Worm (Caenorhabditis elegans) whole organism, L1 larva: Measurements from ENCODE around the gene gnrr-2.

Experiments used
- C16A3.4 ChIP-seq: fragments of 150-350 bp; optimal IDR thresholded peaks from 2 replicates; lab custom pipeline; 2014; ENCODE audit warnings: missing biosample characterization, missing genetic modification characterization
- F16B12.6 ChIP-seq: fragments of 150-350 bp; optimal IDR thresholded peaks from 2 replicates; lab custom pipeline; 2014; ENCODE audit warnings: missing biosample characterization, missing genetic modification characterization
- aha-1 ChIP-seq: fragments of 150-350 bp; optimal IDR thresholded peaks from 2 replicates; lab custom pipeline; 2014; ENCODE audit warnings: missing biosample characterization, missing genetic modification characterization
- alr-1 ChIP-seq: fragments of 200-800 bp; sonication (Bioruptor generic); optimal IDR thresholded peaks from 2 replicates; lab custom pipeline; 2018; ENCODE audit warnings: borderline replicate concordance, mild to moderate bottlenecking, missing genetic modification characterization, missing compliant biosample characterization
- aly-2 ChIP-seq: fragments of 150-350 bp; optimal IDR thresholded peaks from 2 replicates; lab custom pipeline; 2014; ENCODE audit warnings: missing biosample characterization, missing genetic modification characterization
- ama-1 ChIP-seq: fragments of 150-350 bp; optimal IDR thresholded peaks from 2 replicates; lab custom pipeline; 2014
- ceh-63 ChIP-seq: fragments of 200-800 bp; sonication (Bioruptor generic); optimal IDR thresholded peaks from 2 replicates; lab custom pipeline; 2018; ENCODE audit warnings: mild to moderate bottlenecking, missing genetic modification characterization, missing compliant biosample characterization
- ceh-82 ChIP-seq, 3 experiments: fragments of 150-350 bp in 1 of 3; sonication (generic microtip) in 2 of 3; optimal IDR thresholded peaks; 2 replicates each; lab custom pipeline; 2014 to 2017; ENCODE audit warnings: missing biosample characterization in 3 of 3, missing genetic modification characterization in 3 of 3
- ceh-88 ChIP-seq: fragments of 200-800 bp; sonication (Bioruptor generic); IDR thresholded peaks from 2 replicates; pipeline ENCODE4 v1.3.6; 2022; ENCODE audit warnings: missing genetic modification characterization, missing compliant biosample characterization
- dpl-1 ChIP-seq, 3 experiments: fragments of 150-350 bp in 2 of 3; sonication (generic microtip) in 1 of 3; optimal IDR thresholded peaks; 2 replicates each; lab custom pipeline; 2014 to 2017; ENCODE audit warnings: missing biosample characterization in 3 of 3, missing genetic modification characterization in 3 of 3, missing genetic modification reagents in 3 of 3
- dsc-1 ChIP-seq: sonication (generic microtip); optimal IDR thresholded peaks from 2 replicates; lab custom pipeline; 2016; ENCODE audit warnings: mild to moderate bottlenecking, missing genetic modification characterization, missing compliant biosample characterization
- efl-1 ChIP-seq, 4 experiments: fragments of 150-350 bp; optimal IDR thresholded peaks in 3 of 4; peaks in 1 of 4; 1 replicate in 1 of 4; 2 replicates in 3 of 4; lab custom pipeline; 2014; ENCODE audit warnings: missing biosample characterization in 2 of 4, missing genetic modification characterization in 2 of 4, missing genetic modification reagents in 2 of 4
- efl-3 ChIP-seq: fragments of 200-800 bp; sonication (Bioruptor generic); optimal IDR thresholded peaks from 2 replicates; lab custom pipeline; 2018; ENCODE audit warnings: mild to moderate bottlenecking, missing genetic modification characterization, missing compliant biosample characterization
- elt-2 ChIP-seq: sonication (generic microtip); optimal IDR thresholded peaks from 2 replicates; lab custom pipeline; 2016; ENCODE audit warnings: missing genetic modification characterization, mild to moderate bottlenecking, inconsistent platforms, missing compliant biosample characterization, missing genetic modification reagents
- elt-3 ChIP-seq, 6 experiments: fragments of 150-350 bp in 1 of 6; sonication (generic microtip); optimal IDR thresholded peaks; 2 replicates each; lab custom pipeline; 2017 to 2018; ENCODE audit warnings: missing biosample characterization in 6 of 6, missing genetic modification characterization in 6 of 6, inconsistent platforms in 1 of 6
- ets-5 ChIP-seq: fragments of 200-800 bp; sonication (Bioruptor generic); IDR thresholded peaks from 2 replicates; pipeline ENCODE4 v1.3.6; 2022; ENCODE audit warnings: missing genetic modification characterization, missing compliant biosample characterization
- fkh-4 ChIP-seq: sonication (generic microtip); optimal IDR thresholded peaks from 2 replicates; lab custom pipeline; 2016; ENCODE audit warnings: missing compliant biosample characterization, missing genetic modification characterization, borderline replicate concordance
- fos-1 ChIP-seq: fragments of 150-350 bp; optimal IDR thresholded peaks from 2 replicates; lab custom pipeline; 2014; ENCODE audit warnings: missing biosample characterization, missing genetic modification characterization
- hpl-2 ChIP-seq: fragments of 150-350 bp; optimal IDR thresholded peaks from 2 replicates; lab custom pipeline; 2014; ENCODE audit warnings: missing biosample characterization, missing genetic modification reagents, missing genetic modification characterization
- irx-1 ChIP-seq: sonication (generic microtip); optimal IDR thresholded peaks from 2 replicates; lab custom pipeline; 2016; ENCODE audit warnings: missing genetic modification characterization, missing compliant biosample characterization
- lin-13 ChIP-seq: fragments of 150-350 bp; optimal IDR thresholded peaks from 2 replicates; lab custom pipeline; 2014; ENCODE audit warnings: missing biosample characterization, missing genetic modification reagents, missing genetic modification characterization
- lin-14 ChIP-seq: fragments of 200-800 bp; sonication (Bioruptor generic); optimal IDR thresholded peaks from 2 replicates; lab custom pipeline; 2018; ENCODE audit warnings: mild to moderate bottlenecking, missing genetic modification characterization, moderate library complexity, missing compliant biosample characterization
- lin-15B ChIP-seq: fragments of 150-350 bp; sonication (generic microtip); optimal IDR thresholded peaks from 3 replicates; lab custom pipeline; 2014; ENCODE audit warnings: missing biosample characterization, missing genetic modification characterization
- lin-35 ChIP-seq, 2 experiments: fragments of 150-350 bp; optimal IDR thresholded peaks; 2 replicates each; lab custom pipeline; 2014; ENCODE audit warnings: missing biosample characterization in 2 of 2, missing genetic modification characterization in 2 of 2, missing genetic modification reagents in 2 of 2
- lin-39 ChIP-seq: fragments of 150-350 bp; optimal IDR thresholded peaks from 2 replicates; lab custom pipeline; 2014; ENCODE audit warnings: missing biosample characterization, missing genetic modification reagents, missing genetic modification characterization
- lsy-2 ChIP-seq, 2 experiments: fragments of 150-350 bp; optimal IDR thresholded peaks; 2 replicates each; lab custom pipeline; 2014; ENCODE audit warnings: missing biosample characterization in 2 of 2, missing genetic modification characterization in 2 of 2
- mab-9 ChIP-seq: fragments of 200-800 bp; sonication (Bioruptor generic); IDR thresholded peaks from 2 replicates; pipeline ENCODE4 v1.3.6; 2022; ENCODE audit warnings: missing genetic modification reagents, missing genetic modification characterization, missing compliant biosample characterization
- mdl-1 ChIP-seq, 2 experiments: fragments of 150-350 bp; optimal IDR thresholded peaks; 2 replicates each; lab custom pipeline; 2014 to 2017; ENCODE audit warnings: missing biosample characterization in 2 of 2, missing genetic modification characterization in 2 of 2, inconsistent platforms in 1 of 2
- mef-2 ChIP-seq: fragments of 150-350 bp; optimal IDR thresholded peaks from 2 replicates; lab custom pipeline; 2014; ENCODE audit warnings: missing biosample characterization, missing genetic modification characterization
- mep-1 ChIP-seq: fragments of 150-350 bp; optimal IDR thresholded peaks from 2 replicates; lab custom pipeline; 2014; ENCODE audit warnings: missing biosample characterization, missing genetic modification characterization
- nhr-11 ChIP-seq: fragments of 150-350 bp; optimal IDR thresholded peaks from 2 replicates; lab custom pipeline; 2014; ENCODE audit warnings: missing biosample characterization, missing genetic modification characterization
- nhr-12 ChIP-seq: sonication (generic microtip); optimal IDR thresholded peaks from 2 replicates; lab custom pipeline; 2017; ENCODE audit warnings: missing biosample characterization, missing genetic modification characterization
- nhr-19 ChIP-seq: fragments of 200-800 bp; sonication (Bioruptor generic); conservative IDR thresholded peaks from 2 replicates; pipeline ENCODE4 v1.3.6; 2022; ENCODE audit warnings: missing genetic modification characterization, missing compliant biosample characterization
- nhr-47 ChIP-seq: sonication (generic microtip); optimal IDR thresholded peaks from 2 replicates; lab custom pipeline; 2016; ENCODE audit warnings: mild to moderate bottlenecking, missing genetic modification characterization, moderate library complexity, missing compliant biosample characterization
- nhr-71 ChIP-seq: sonication (generic microtip); optimal IDR thresholded peaks from 2 replicates; lab custom pipeline; 2016; ENCODE audit warnings: mild to moderate bottlenecking, missing genetic modification characterization, moderate library complexity, missing compliant biosample characterization
- nhr-77 ChIP-seq: fragments of 150-350 bp; optimal IDR thresholded peaks from 2 replicates; lab custom pipeline; 2014; ENCODE audit warnings: missing biosample characterization, missing genetic modification characterization
- nhr-84 ChIP-seq: sonication (generic microtip); optimal IDR thresholded peaks from 2 replicates; lab custom pipeline; 2017; ENCODE audit warnings: missing biosample characterization, missing genetic modification characterization
- nhr-90 ChIP-seq: sonication (generic microtip); optimal IDR thresholded peaks from 2 replicates; lab custom pipeline; 2016; ENCODE audit warnings: mild to moderate bottlenecking, missing genetic modification characterization, missing compliant biosample characterization; ENCODE audit not compliant: poor library complexity
- pag-3 ChIP-seq: sonication (generic microtip); optimal IDR thresholded peaks from 2 replicates; lab custom pipeline; 2017; ENCODE audit warnings: missing genetic modification characterization, mild to moderate bottlenecking, missing compliant biosample characterization, antibody characterized with exemption, borderline replicate concordance; ENCODE audit not compliant: insufficient read depth
- pax-3 ChIP-seq: fragments of 200-800 bp; sonication (Bioruptor generic); optimal IDR thresholded peaks from 2 replicates; lab custom pipeline; 2018; ENCODE audit warnings: mild to moderate bottlenecking, missing genetic modification characterization, moderate library complexity, missing compliant biosample characterization
- pqm-1 ChIP-seq: sonication (generic microtip); optimal IDR thresholded peaks from 3 replicates; lab custom pipeline; 2017; ENCODE audit warnings: missing biosample characterization, missing genetic modification characterization
- snpc-4 ChIP-seq: fragments of 150-350 bp; optimal IDR thresholded peaks from 2 replicates; lab custom pipeline; 2014; ENCODE audit warnings: missing biosample characterization, missing genetic modification characterization
- snu-23 ChIP-seq: sonication (generic microtip); optimal IDR thresholded peaks from 2 replicates; lab custom pipeline; 2016; ENCODE audit warnings: missing genetic modification characterization, missing compliant biosample characterization
- sox-4 ChIP-seq: sonication (generic microtip); optimal IDR thresholded peaks from 2 replicates; lab custom pipeline; 2016; ENCODE audit warnings: missing genetic modification characterization, missing compliant biosample characterization
- tlp-1 ChIP-seq: fragments of 150-350 bp; optimal IDR thresholded peaks from 2 replicates; lab custom pipeline; 2014; ENCODE audit warnings: missing biosample characterization, missing genetic modification characterization
- unc-130 ChIP-seq: fragments of 150-350 bp; optimal IDR thresholded peaks from 2 replicates; lab custom pipeline; 2017; ENCODE audit warnings: missing biosample characterization, missing genetic modification characterization, inconsistent platforms
- xbp-1 ChIP-seq: sonication (generic microtip); optimal IDR thresholded peaks from 2 replicates; lab custom pipeline; 2016; ENCODE audit warnings: missing genetic modification characterization, missing compliant biosample characterization
- zip-4 ChIP-seq: fragments of 200-800 bp; sonication (Bioruptor generic); optimal IDR thresholded peaks from 2 replicates; lab custom pipeline; 2018; ENCODE audit warnings: mild to moderate bottlenecking, missing genetic modification characterization, moderate library complexity, missing compliant biosample characterization
- ztf-4 ChIP-seq: fragments of 150-350 bp; optimal IDR thresholded peaks from 2 replicates; lab custom pipeline; 2014; ENCODE audit warnings: missing biosample characterization, missing genetic modification characterization

Gene gnrr-2

DNA sequence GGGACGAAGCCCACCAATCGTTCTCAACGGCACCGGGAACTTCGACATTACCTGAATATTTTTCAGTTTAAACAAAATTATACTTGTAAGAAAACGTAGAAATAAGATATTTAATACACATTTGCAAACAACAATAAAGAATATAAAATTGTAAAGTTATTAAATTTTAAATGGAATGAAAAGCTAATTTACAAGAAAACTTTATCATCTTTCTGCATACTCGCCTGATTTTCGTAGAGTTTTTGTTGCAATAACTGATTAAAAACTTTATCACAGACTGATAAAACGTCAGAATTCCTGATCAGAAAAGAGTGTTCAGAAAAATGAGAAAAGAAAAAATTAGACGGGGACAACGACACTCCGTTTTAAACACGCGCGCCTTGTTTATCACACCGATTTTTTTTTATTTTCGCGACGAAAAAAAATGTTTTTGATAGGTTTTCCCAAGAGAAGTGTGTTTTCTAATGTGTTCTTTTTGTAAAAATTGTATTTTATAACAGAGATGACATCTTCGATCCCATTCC, 38.4 kb downstream of the gnrr-2 start, which contains the start of the genes dlat-1 and fntb-1:
Gene dlat-1, minus strand, starts transcription at position 51 of the 524 bp plus-strand sequence.
Gene fntb-1, plus strand, starts transcription at position 412 of the 524 bp plus-strand sequence.
- TF ChIP-seq nhr-11 (tag; lab: Kevin White, UChicago) (no peak), elt-2 (peak; percentile 70), C16A3.4 (no peak), mdl-1 (tag; optimal IDR thresholded peaks at IDR 0.05; lab: Kevin White, UChicago) (no peak), efl-3 (GFP tag; lab: Kevin White, UChicago) (no peak), nhr-47 (tag; lab: Kevin White, UChicago) (no peak), ets-5 (GFP tag; lab: Robert Waterston, UW) (no peak), ceh-63 (GFP tag; lab: Kevin White, UChicago) (no peak), mep-1 (no peak), alr-1 (no peak), tlp-1 (tag; lab: Kevin White, UChicago) (no peak), lin-14 (GFP tag; lab: Kevin White, UChicago) (no peak), snu-23 (GFP tag; lab: Kevin White, UChicago) (peak; percentile 18), aly-2 (no peak), efl-1 (optimal IDR thresholded peaks at IDR 0.05; lab: Kevin White, UChicago) (peak; percentile 12 to 25), efl-1 (GFP tag; optimal IDR thresholded peaks at IDR 0.05 in 1 of 2; lab: Kevin White, UChicago) (peak; percentile 20 to 90), lin-13 (no peak), mef-2 (tag; lab: Kevin White, UChicago) (no peak), lin-35 (GFP tag; optimal IDR thresholded peaks at IDR 0.05; lab: Kevin White, UChicago) (peak in 1 of 2 experiments; percentile 29), nhr-84 (tag; lab: Kevin White, UChicago) (no peak), nhr-12 (tag; lab: Kevin White, UChicago) (no peak), snpc-4 (no peak), pag-3 (no peak), lin-39 (tag; lab: Kevin White, UChicago) (no peak), ceh-88 (GFP tag; lab: Robert Waterston, UW) (no peak), aha-1 (tag; lab: Kevin White, UChicago) (no peak), nhr-90 (tag; lab: Kevin White, UChicago) (no peak), elt-3 (tag; optimal IDR thresholded peaks at IDR 0.05; lab: Kevin White, UChicago) (peak in 1 of 6 experiments; percentile 9), sox-4 (tag; lab: Kevin White, UChicago) (no peak), zip-4 (no peak), xbp-1 (tag; lab: Kevin White, UChicago) (no peak), nhr-77 (tag; lab: Kevin White, UChicago) (no peak), lin-15B (no peak), unc-130 (no peak), fkh-4 (tag; lab: Kevin White, UChicago) (no peak), ztf-4 (tag; lab: Kevin White, UChicago) (no peak), nhr-19 (GFP tag; lab: Robert Waterston, UW) (no peak), mab-9 (GFP tag; lab: Robert Waterston, UW) (no peak), pqm-1 (peak; percentile 13), pax-3 (no peak), F16B12.6 (no peak), ceh-82 (tag; optimal IDR thresholded peaks at IDR 0.05; lab: Kevin White, UChicago) (no peak), nhr-71 (tag; lab: Kevin White, UChicago) (peak; percentile 29), dpl-1 (GFP tag; optimal IDR thresholded peaks at IDR 0.05; lab: Kevin White, UChicago) (peak in 2 of 3 experiments; percentile 4 to 32), dsc-1 (no peak), ama-1 (lab: Kevin White, UChicago) (peak; percentile 31), irx-1 (tag; lab: Kevin White, UChicago) (no peak), fos-1 (tag; lab: Kevin White, UChicago) (no peak), lsy-2 (tag; optimal IDR thresholded peaks at IDR 0.05; lab: Kevin White, UChicago) (peak in 1 of 2 experiments; percentile 27), hpl-2 (no peak)
